In the genomic region with DNA sequence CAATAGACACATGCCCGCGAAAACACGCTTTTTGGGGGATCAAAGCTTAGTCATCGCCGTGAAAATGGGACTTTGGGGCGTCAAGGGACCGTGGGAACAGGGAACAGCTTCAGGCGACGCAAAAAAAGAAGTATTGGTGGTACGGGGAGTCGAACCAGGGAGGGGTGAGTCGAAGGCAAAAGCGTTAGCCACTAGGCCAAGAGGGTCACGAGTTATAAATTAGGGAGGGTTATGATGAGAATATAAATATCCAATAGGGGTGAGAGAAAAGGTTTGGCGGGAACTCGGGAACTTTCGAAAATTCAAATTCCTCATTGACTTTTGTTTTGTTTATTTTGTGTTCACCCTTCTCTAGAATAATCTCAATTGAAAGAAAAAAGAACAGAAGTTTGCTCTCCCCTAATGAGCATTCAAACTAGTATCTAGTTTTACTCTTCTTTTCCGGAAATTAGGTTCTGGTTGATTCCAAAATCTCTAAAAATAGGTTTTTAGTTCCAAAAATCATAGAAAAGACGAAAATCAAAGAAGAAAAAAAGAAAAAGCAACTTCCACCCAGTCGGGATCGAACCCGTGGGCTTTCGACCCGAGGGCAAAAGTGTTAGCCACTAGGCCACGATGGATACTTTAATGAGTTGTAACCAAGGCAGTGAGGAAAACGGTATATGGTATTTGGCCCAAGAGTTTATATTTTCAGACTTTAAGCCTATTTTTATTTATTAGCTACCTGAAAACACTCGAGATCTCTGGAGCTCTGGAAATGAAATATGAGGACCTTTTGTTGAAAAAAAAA, we compare ENCODE assay signal across 5 worm cellular contexts.
TF ChIP-seq lines count a peak whose summit lies in the region.

No protein-coding gene starts in this region.

TF ChIP-seq in whole organism, L4 larva, 104 proteins besides CTCF, POLR2A, EP300 and RAD21 (continues in another document):
- TF ChIP-seq ceh-62 (tag; optimal IDR thresholded peaks at IDR 0.05; lab: Kevin White, UChicago), result no peak
- TF ChIP-seq madf-5 (GFP tag; IDR thresholded peaks at IDR 0.05; lab: Robert Waterston, UW), result peak; percentile 48 to 87; a peak in 2 of 4 replicates
- TF ChIP-seq mxl-2 (GFP tag; conservative IDR thresholded peaks at IDR 0.05; lab: Robert Waterston, UW), result no peak
- peak; percentile 46; the same call in 1 of the 2 replicates for TF ChIP-seq arid-1 (GFP tag; conservative IDR thresholded peaks at IDR 0.05; lab: Robert Waterston, UW)
- peak; percentile 91 for TF ChIP-seq F26F4.8 (GFP tag; conservative IDR thresholded peaks at IDR 0.05; lab: Robert Waterston, UW)
- 0 out of 2 replicates have a peak, but pooled peaks have one; percentile 13 for TF ChIP-seq set-16 (GFP tag; IDR thresholded peaks at IDR 0.05; lab: Robert Waterston, UW)
- peak; percentile 68 for TF ChIP-seq lin-13 (GFP tag; optimal IDR thresholded peaks at IDR 0.05; lab: Kevin White, UChicago)
- peak; percentile 65 for TF ChIP-seq Y48G9A.11 (GFP tag; IDR thresholded peaks at IDR 0.05; lab: Robert Waterston, UW)
- peak; percentile 1 for TF ChIP-seq hlh-30 (tag; optimal IDR thresholded peaks at IDR 0.05; lab: Kevin White, UChicago; ENCODE audit: insufficient read depth)
- no peak for TF ChIP-seq hmg-1.1 (GFP tag; IDR thresholded peaks at IDR 0.05; lab: Robert Waterston, UW)
- no peak for TF ChIP-seq skn-1 (tag; optimal IDR thresholded peaks at IDR 0.05; lab: Kevin White, UChicago)
- 0 out of 2 replicates have a peak, but pooled peaks have one; percentile 36 for TF ChIP-seq tra-1 (GFP tag; IDR thresholded peaks at IDR 0.05; lab: Robert Waterston, UW)
- 0 out of 2 replicates have a peak, but pooled peaks have one; percentile 24 for TF ChIP-seq ZK337.2 (GFP tag; IDR thresholded peaks at IDR 0.05; lab: Robert Waterston, UW)
- TF ChIP-seq aly-2 (tag; optimal IDR thresholded peaks at IDR 0.05; lab: Kevin White, UChicago), result no peak
- peak; percentile 31 for TF ChIP-seq dmd-6 (GFP tag; IDR thresholded peaks at IDR 0.05; lab: Robert Waterston, UW)

TF ChIP-seq in whole organism, early embryonic, 17 proteins besides CTCF, POLR2A, EP300 and RAD21:
- peak; percentile 25; the same call in 1 of the 2 replicates for TF ChIP-seq tbx-37 (GFP tag; conservative IDR thresholded peaks at IDR 0.05; lab: Robert Waterston, UW)
- TF ChIP-seq pes-1 (GFP tag; IDR thresholded peaks at IDR 0.05; lab: Robert Waterston, UW), result peak; percentile 51; the same call in 1 of the 2 replicates
- TF ChIP-seq B0310.2 (tag; optimal IDR thresholded peaks at IDR 0.05; lab: Kevin White, UChicago), result no peak
- TF ChIP-seq scrt-1 (GFP tag; IDR thresholded peaks at IDR 0.05; lab: Robert Waterston, UW), result 0 out of 2 replicates have a peak, but pooled peaks have one; percentile 28

TF ChIP-seq in whole organism, late embryonic, 69 proteins besides CTCF, POLR2A, EP300 and RAD21:
- TF ChIP-seq fkh-10 (GFP tag; optimal IDR thresholded peaks at IDR 0.05; lab: Kevin White, UChicago), result no peak
- peak; percentile 16 for TF ChIP-seq hlh-30 (tag; optimal IDR thresholded peaks at IDR 0.05; lab: Kevin White, UChicago; ENCODE audit: insufficient read depth)
- TF ChIP-seq pag-3 (tag; optimal IDR thresholded peaks at IDR 0.05; lab: Kevin White, UChicago; ENCODE audit: borderline replicate concordance), result no peak
- TF ChIP-seq hlh-6 (tag; optimal IDR thresholded peaks at IDR 0.05; lab: Kevin White, UChicago), result peak; percentile 0

TF ChIP-seq in whole organism, midembryonic, 9 proteins besides CTCF, POLR2A, EP300 and RAD21:
- TF ChIP-seq med-1 (GFP tag; optimal IDR thresholded peaks at IDR 0.05; lab: Kevin White, UChicago; ENCODE audit: insufficient read depth) (no peak), ztf-23 (GFP tag; IDR thresholded peaks at IDR 0.05; lab: Robert Waterston, UW) (no peak), tab-1 (GFP tag; IDR thresholded peaks at IDR 0.05; lab: Robert Waterston, UW) (peak; percentile 57; the same call in 1 of the 2 replicates), ref-1 (GFP tag; conservative IDR thresholded peaks at IDR 0.05; lab: Robert Waterston, UW) (no peak), T22C8.4 (GFP tag; IDR thresholded peaks at IDR 0.05; lab: Robert Waterston, UW) (no peak), ztf-29 (GFP tag; IDR thresholded peaks at IDR 0.05; lab: Robert Waterston, UW) (no peak), klf-2 (GFP tag; conservative IDR thresholded peaks at IDR 0.05; lab: Robert Waterston, UW) (no peak), flt-1 (GFP tag; IDR thresholded peaks at IDR 0.05; lab: Robert Waterston, UW) (0 out of 2 replicates have a peak, but pooled peaks have one; percentile 24), cog-1 (tag; optimal IDR thresholded peaks at IDR 0.05; lab: Kevin White, UChicago) (no peak)

TF ChIP-seq in whole organism, young adult, 124 proteins besides CTCF, POLR2A, EP300 and RAD21 (continues in another document):
- peak; percentile 23 for TF ChIP-seq attf-5 (GFP tag; optimal IDR thresholded peaks at IDR 0.05; lab: Kevin White, UChicago)
- TF ChIP-seq F33H1.4 (GFP tag; IDR thresholded peaks at IDR 0.05; lab: Robert Waterston, UW), result peak; percentile 10; the same call in 1 of the 2 replicates
- TF ChIP-seq lsl-1 (GFP tag; optimal IDR thresholded peaks at IDR 0.05; lab: Kevin White, UChicago), result peak; percentile 36
- TF ChIP-seq lin-26 (GFP tag; IDR thresholded peaks at IDR 0.05; lab: Robert Waterston, UW), result peak; percentile 94
- TF ChIP-seq F52B5.7 (tag; optimal IDR thresholded peaks at IDR 0.05; lab: Kevin White, UChicago), result peak; percentile 2
- TF ChIP-seq nhr-179 (tag; optimal IDR thresholded peaks at IDR 0.05; lab: Kevin White, UChicago), result no peak
- TF ChIP-seq tbp1 (GFP tag; optimal IDR thresholded peaks at IDR 0.05; lab: Kevin White, UChicago), result peak; percentile 92
- peak; percentile 6 for TF ChIP-seq madf-10 (tag; optimal IDR thresholded peaks at IDR 0.05; lab: Kevin White, UChicago)
- 0 out of 2 replicates have a peak, but pooled peaks have one; percentile 10 for TF ChIP-seq K11D2.4 (GFP tag; IDR thresholded peaks at IDR 0.05; lab: Robert Waterston, UW)
- peak; percentile 57 for TF ChIP-seq mes-4 (tag; optimal IDR thresholded peaks at IDR 0.05; lab: Kevin White, UChicago)
- TF ChIP-seq Y53F4B.3 (GFP tag; IDR thresholded peaks at IDR 0.05; lab: Robert Waterston, UW), result no peak
- 0 out of 2 replicates have a peak, but pooled peaks have one; percentile 37 for TF ChIP-seq ceh-100 (GFP tag; IDR thresholded peaks at IDR 0.05; lab: Robert Waterston, UW)
- TF ChIP-seq efl-1 (GFP tag; optimal IDR thresholded peaks at IDR 0.05; lab: Kevin White, UChicago), result peak; percentile 44
- TF ChIP-seq ceh-58 (GFP tag; IDR thresholded peaks at IDR 0.05; lab: Robert Waterston, UW), result 0 out of 2 replicates have a peak, but pooled peaks have one; percentile 74
- TF ChIP-seq nhr-90 (tag; optimal IDR thresholded peaks at IDR 0.05; lab: Kevin White, UChicago), result peak; percentile 64
- TF ChIP-seq Y79H2A.3 (GFP tag; conservative IDR thresholded peaks at IDR 0.05; lab: Robert Waterston, UW), result 0 out of 2 replicates have a peak, but pooled peaks have one; percentile 18
- no peak for TF ChIP-seq gei-17 (GFP tag; optimal IDR thresholded peaks at IDR 0.05; lab: Kevin White, UChicago)
- TF ChIP-seq ztf-28 (GFP tag; IDR thresholded peaks at IDR 0.05; lab: Robert Waterston, UW), result peak; percentile 66; the same call in 1 of the 2 replicates
- 0 out of 2 replicates have a peak, but pooled peaks have one; percentile 63 for TF ChIP-seq cebp-2 (GFP tag; IDR thresholded peaks at IDR 0.05; lab: Robert Waterston, UW)
- TF ChIP-seq lsy-27 (tag; optimal IDR thresholded peaks at IDR 0.05; lab: Kevin White, UChicago; ENCODE audit: borderline replicate concordance, insufficient read depth), result peak; percentile 16
- TF ChIP-seq nfyb-1 (GFP tag; IDR thresholded peaks at IDR 0.05; lab: Robert Waterston, UW), result peak; percentile 34; the same call in 1 of the 2 replicates
- 0 out of 2 replicates have a peak, but pooled peaks have one; percentile 33 for TF ChIP-seq attf-6 (GFP tag; IDR thresholded peaks at IDR 0.05; lab: Robert Waterston, UW)
- TF ChIP-seq ZK185.1 (tag; optimal IDR thresholded peaks at IDR 0.05; lab: Kevin White, UChicago; ENCODE audit: poor library complexity, severe bottlenecking), result peak; percentile 36
- TF ChIP-seq lin-40 (tag; optimal IDR thresholded peaks at IDR 0.05; lab: Kevin White, UChicago), result no peak
- TF ChIP-seq him-1 (tag; optimal IDR thresholded peaks at IDR 0.05; lab: Kevin White, UChicago), result peak; percentile 68
- TF ChIP-seq snpc-3.4 (tag; optimal IDR thresholded peaks at IDR 0.05; lab: Kevin White, UChicago), result peak; percentile 42
- TF ChIP-seq ztf-25 (GFP tag; IDR thresholded peaks at IDR 0.05; lab: Robert Waterston, UW), result peak; percentile 83
- TF ChIP-seq snpc-4 (GFP tag; optimal IDR thresholded peaks at IDR 0.05; lab: Kevin White, UChicago), result peak; percentile 31
- no peak for TF ChIP-seq snpc-4 (tag; optimal IDR thresholded peaks at IDR 0.05; lab: Kevin White, UChicago)
- TF ChIP-seq mxl-1 (tag; optimal IDR thresholded peaks at IDR 0.05; lab: Kevin White, UChicago), result peak; percentile 69
- no peak for TF ChIP-seq pha-4 (tag; optimal IDR thresholded peaks at IDR 0.05; lab: Kevin White, UChicago)
- no peak for TF ChIP-seq sdz-38 (tag; optimal IDR thresholded peaks at IDR 0.05; lab: Kevin White, UChicago)
- no peak for TF ChIP-seq attf-3 (GFP tag; conservative IDR thresholded peaks at IDR 0.05; lab: Robert Waterston, UW)
- peak; percentile 67 for TF ChIP-seq rpc-1 (optimal IDR thresholded peaks at IDR 0.05; lab: Kevin White, UChicago)
- peak; percentile 92 for TF ChIP-seq rpc-1 (tag; optimal IDR thresholded peaks at IDR 0.05; lab: Kevin White, UChicago)
- TF ChIP-seq nhr-120 (GFP tag; IDR thresholded peaks at IDR 0.05; lab: Robert Waterston, UW), result no peak
- TF ChIP-seq K12H6.12 (tag; optimal IDR thresholded peaks at IDR 0.05; lab: Kevin White, UChicago), result no peak
- no peak for TF ChIP-seq Y56A3A.18 (GFP tag; IDR thresholded peaks at IDR 0.05; lab: Robert Waterston, UW)
- TF ChIP-seq let-607 (tag; optimal IDR thresholded peaks at IDR 0.05; lab: Kevin White, UChicago), result no peak
- peak; percentile 14 for TF ChIP-seq B0035.1 (tag; optimal IDR thresholded peaks at IDR 0.05; lab: Kevin White, UChicago)
- TF ChIP-seq rcor-1 (GFP tag; IDR thresholded peaks at IDR 0.05; lab: Robert Waterston, UW), result 0 out of 2 replicates have a peak, but pooled peaks have one; percentile 26
- peak; percentile 53 for TF ChIP-seq madf-6 (GFP tag; IDR thresholded peaks at IDR 0.05; lab: Robert Waterston, UW)
- peak; percentile 82 for TF ChIP-seq B0261.1 (tag; optimal IDR thresholded peaks at IDR 0.05; lab: Kevin White, UChicago)
- peak; percentile 27 for TF ChIP-seq T07F8.4 (tag; optimal IDR thresholded peaks at IDR 0.05; lab: Kevin White, UChicago)
- TF ChIP-seq ama-1 (optimal IDR thresholded peaks at IDR 0.05; lab: Kevin White, UChicago), result no peak
- TF ChIP-seq ama-1 (GFP tag; optimal IDR thresholded peaks at IDR 0.05; lab: Kevin White, UChicago), result peak; percentile 79 to 82
